Worm (Caenorhabditis elegans): ENCODE data around the gene Y34B4A.4.

Y34B4A.4 gene

ce11 chrX:5238246-5238645 lies 25.9 kb upstream of the Y34B4A.4 start:
- TF ChIP-seq Y55F3AM.14 (GFP tag; optimal IDR thresholded peaks at IDR 0.05) (no peak), alr-1 (tag; optimal IDR thresholded peaks at IDR 0.05) (no peak), unc-55 (GFP tag; optimal IDR thresholded peaks at IDR 0.05) (no peak), crh-2 (tag; optimal IDR thresholded peaks at IDR 0.05) (no peak)

- peak; percentile 61 for TF ChIP-seq fos-1 (tag; optimal IDR thresholded peaks at IDR 0.05)
- TF ChIP-seq blmp-1 (tag; optimal IDR thresholded peaks at IDR 0.05; ENCODE audit: insufficient read depth) = peak; percentile 71
- no peak for TF ChIP-seq elt-3 (tag; optimal IDR thresholded peaks at IDR 0.05)
Measured at ce11 chrX:5243382-5243979, 20.6 kb upstream of the Y34B4A.4 start, which contains the start of gene mtm-5. mtm-5 (minus strand) TSS chrX:5243408.

ce11 chrX:5244041-5244440 lies 20.1 kb upstream of the Y34B4A.4 start, which contains the start of gene Y34B4A.7:
Y34B4A.7 (plus strand) TSS chrX:5244337.
- TF ChIP-seq skn-1 (tag; optimal IDR thresholded peaks at IDR 0.05) = no peak
- TF ChIP-seq sma-3 (GFP tag; optimal IDR thresholded peaks at IDR 0.05) = peak; percentile 67
- TF ChIP-seq ZK546.5 (tag; optimal IDR thresholded peaks at IDR 0.05) = no peak
- TF ChIP-seq R02D3.7 (tag; optimal IDR thresholded peaks at IDR 0.05) = no peak
- TF ChIP-seq zag-1 (tag; optimal IDR thresholded peaks at IDR 0.05) = no peak
- peak; percentile 67 for TF ChIP-seq sem-4 (tag; optimal IDR thresholded peaks at IDR 0.05)
- TF ChIP-seq dmd-4 (tag; optimal IDR thresholded peaks at IDR 0.05) = no peak
- TF ChIP-seq nhr-21 (tag; optimal IDR thresholded peaks at IDR 0.05) = peak; percentile 12
- TF ChIP-seq lsy-2 (tag; optimal IDR thresholded peaks at IDR 0.05) = peak; percentile 48 to 75
- TF ChIP-seq snpc-4 (tag; optimal IDR thresholded peaks at IDR 0.05) = peak; percentile 7
- TF ChIP-seq nhr-129 (tag; optimal IDR thresholded peaks at IDR 0.05) = peak; percentile 40
- TF ChIP-seq nhr-77 (tag; optimal IDR thresholded peaks at IDR 0.05) = no peak
- peak; percentile 61 for TF ChIP-seq lin-13 (GFP tag; optimal IDR thresholded peaks at IDR 0.05)
- TF ChIP-seq aly-2 (tag; optimal IDR thresholded peaks at IDR 0.05) = no peak
- TF ChIP-seq elt-3 (tag; optimal IDR thresholded peaks at IDR 0.05) = no peak
- TF ChIP-seq lin-11 (tag; optimal IDR thresholded peaks at IDR 0.05) = peak; percentile 11
- TF ChIP-seq peb-1 (tag; optimal IDR thresholded peaks at IDR 0.05) = no peak
- TF ChIP-seq fos-1 (tag; optimal IDR thresholded peaks at IDR 0.05) = peak; percentile 67
- TF ChIP-seq gmeb-1 (tag; optimal IDR thresholded peaks at IDR 0.05) = peak; percentile 52
- no peak for TF ChIP-seq ztf-1 (GFP tag; conservative IDR thresholded peaks at IDR 0.05)
- peak; percentile 73 for TF ChIP-seq mab-5 (tag; optimal IDR thresholded peaks at IDR 0.05)
- TF ChIP-seq mdl-1 (tag; optimal IDR thresholded peaks at IDR 0.05) = no peak
- TF ChIP-seq F13H6.1 (tag; optimal IDR thresholded peaks at IDR 0.05) = peak; percentile 82
- no peak for TF ChIP-seq ztf-11 (tag; optimal IDR thresholded peaks at IDR 0.05)
- peak; percentile 72 for TF ChIP-seq nhr-25 (tag; optimal IDR thresholded peaks at IDR 0.05)
- TF ChIP-seq ama-1 (optimal IDR thresholded peaks at IDR 0.05) = no peak
- peak; percentile 76 for TF ChIP-seq unc-55 (GFP tag; optimal IDR thresholded peaks at IDR 0.05)
- TF ChIP-seq ceh-16 (tag; optimal IDR thresholded peaks at IDR 0.05) = peak; percentile 78
- no peak for TF ChIP-seq nhr-23 (tag; optimal IDR thresholded peaks at IDR 0.05)
- TF ChIP-seq crh-2 (tag; optimal IDR thresholded peaks at IDR 0.05) = peak; percentile 75
- TF ChIP-seq nhr-11 (tag; optimal IDR thresholded peaks at IDR 0.05) = no peak
- peak; percentile 61 for TF ChIP-seq blmp-1 (tag; optimal IDR thresholded peaks at IDR 0.05; ENCODE audit: insufficient read depth)
- peak; percentile 81 for TF ChIP-seq sma-9 (GFP tag; optimal IDR thresholded peaks at IDR 0.05)
- TF ChIP-seq sma-9 (tag; optimal IDR thresholded peaks at IDR 0.05) = no peak
- TF ChIP-seq mbf-1 (tag; optimal IDR thresholded peaks at IDR 0.05) = no peak
- TF ChIP-seq nhr-237 (tag; optimal IDR thresholded peaks at IDR 0.05) = no peak
- TF ChIP-seq Y55F3AM.14 (GFP tag; optimal IDR thresholded peaks at IDR 0.05) = peak; percentile 29
- TF ChIP-seq ztf-4 (tag; optimal IDR thresholded peaks at IDR 0.05) = no peak
- peak; percentile 1 for TF ChIP-seq egl-27 (tag; optimal IDR thresholded peaks at IDR 0.05)
- no peak for TF ChIP-seq unc-62 (GFP tag; optimal IDR thresholded peaks at IDR 0.05)
- TF ChIP-seq nhr-10 (tag; optimal IDR thresholded peaks at IDR 0.05) = no peak
- no peak for TF ChIP-seq nhr-12 (tag; optimal IDR thresholded peaks at IDR 0.05)
- no peak for TF ChIP-seq lin-39 (tag; optimal IDR thresholded peaks at IDR 0.05)
- TF ChIP-seq C34F6.9 (tag; optimal IDR thresholded peaks at IDR 0.05) = peak; percentile 74
- peak; percentile 17 for TF ChIP-seq nhr-6 (tag; optimal IDR thresholded peaks at IDR 0.05)
- no peak for TF ChIP-seq alr-1 (tag; optimal IDR thresholded peaks at IDR 0.05)
- TF ChIP-seq ceh-82 (tag; optimal IDR thresholded peaks at IDR 0.05) = no peak
- no peak for TF ChIP-seq unc-39 (tag; optimal IDR thresholded peaks at IDR 0.05)
- no peak for TF ChIP-seq elt-1 (tag; optimal IDR thresholded peaks at IDR 0.05)

All from whole organism, L2 larva.